Fruit fly (Drosophila melanogaster) Kc167 (cell line): ENCODE results near the gene CG31638.

ENCODE experiments used
- Myc ChIP-seq: fragments of >200 bp; optimal IDR thresholded peaks from 2 replicates; lab custom pipeline; 2017; ENCODE audit warnings: missing external identifiers
- insv ChIP-seq: fragments of >200 bp; optimal IDR thresholded peaks from 3 replicates; lab custom pipeline; 2018; ENCODE audit warnings: missing external identifiers
- psq ChIP-seq: fragments of >200 bp; optimal IDR thresholded peaks from 2 replicates; lab custom pipeline; 2017; ENCODE audit warnings: missing external identifiers
- ttk ChIP-seq: sonication (Bioruptor generic); optimal IDR thresholded peaks from 2 replicates; lab custom pipeline; 2017; ENCODE audit warnings: missing external identifiers

dm6 chr2L:6471978-6472776, 18.7 kb upstream of the CG31638 start:
- no peak for TF ChIP-seq Myc (lab: Kevin White, UChicago)
- TF ChIP-seq ttk: no peak
- TF ChIP-seq insv (lab: Kevin White, UChicago): no peak
- TF ChIP-seq psq (lab: Kevin White, UChicago): no peak
